Worm (Caenorhabditis elegans) whole organism, L1 larva: Measurements from ENCODE around the gene K09C6.8.

Experiments
- egl-27 ChIP-seq, 2 experiments: fragments of 150-350 bp in 1 of 2; sonication (generic microtip); optimal IDR thresholded peaks; 3 replicates each; lab custom pipeline; 2017 to 2018; ENCODE audit warnings: missing biosample characterization in 2 of 2, missing genetic modification characterization in 2 of 2, missing genetic modification reagents in 2 of 2
- elt-2 ChIP-seq: sonication (generic microtip); optimal IDR thresholded peaks from 2 replicates; lab custom pipeline; 2016; ENCODE audit warnings: missing genetic modification characterization, mild to moderate bottlenecking, inconsistent platforms, missing compliant biosample characterization, missing genetic modification reagents
- fkh-8 ChIP-seq: sonication (generic microtip); optimal IDR thresholded peaks from 2 replicates; lab custom pipeline; 2016; ENCODE audit warnings: mild to moderate bottlenecking, missing genetic modification characterization, missing compliant biosample characterization
- hlh-4 ChIP-seq: sonication (generic microtip); optimal IDR thresholded peaks from 2 replicates; lab custom pipeline; 2016; ENCODE audit warnings: mild to moderate bottlenecking, missing genetic modification characterization, missing compliant biosample characterization
- jun-1 ChIP-seq: fragments of 150-350 bp; optimal IDR thresholded peaks from 2 replicates; lab custom pipeline; 2014; ENCODE audit warnings: missing biosample characterization, missing genetic modification reagents, missing genetic modification characterization
- lin-14 ChIP-seq: fragments of 200-800 bp; sonication (Bioruptor generic); optimal IDR thresholded peaks from 2 replicates; lab custom pipeline; 2018; ENCODE audit warnings: mild to moderate bottlenecking, missing genetic modification characterization, moderate library complexity, missing compliant biosample characterization
- lin-35 ChIP-seq, 2 experiments: fragments of 150-350 bp; optimal IDR thresholded peaks; 2 replicates each; lab custom pipeline; 2014; ENCODE audit warnings: missing biosample characterization in 2 of 2, missing genetic modification characterization in 2 of 2, missing genetic modification reagents in 2 of 2
- lir-3 ChIP-seq: sonication (generic microtip); optimal IDR thresholded peaks from 2 replicates; lab custom pipeline; 2016; ENCODE audit warnings: mild to moderate bottlenecking, missing genetic modification characterization, moderate library complexity, missing compliant biosample characterization; ENCODE audit not compliant: poor library complexity
- mef-2 ChIP-seq: fragments of 150-350 bp; optimal IDR thresholded peaks from 2 replicates; lab custom pipeline; 2014; ENCODE audit warnings: missing biosample characterization, missing genetic modification characterization
- nhr-11 ChIP-seq: fragments of 150-350 bp; optimal IDR thresholded peaks from 2 replicates; lab custom pipeline; 2014; ENCODE audit warnings: missing biosample characterization, missing genetic modification characterization
- nhr-28 ChIP-seq: fragments of 150-350 bp; optimal IDR thresholded peaks from 2 replicates; lab custom pipeline; 2014; ENCODE audit warnings: missing biosample characterization, missing genetic modification characterization
- nhr-90 ChIP-seq: sonication (generic microtip); optimal IDR thresholded peaks from 2 replicates; lab custom pipeline; 2016; ENCODE audit warnings: mild to moderate bottlenecking, missing genetic modification characterization, missing compliant biosample characterization; ENCODE audit not compliant: poor library complexity
- pag-3 ChIP-seq: sonication (generic microtip); optimal IDR thresholded peaks from 2 replicates; lab custom pipeline; 2017; ENCODE audit warnings: missing genetic modification characterization, mild to moderate bottlenecking, missing compliant biosample characterization, antibody characterized with exemption, borderline replicate concordance; ENCODE audit not compliant: insufficient read depth
- unc-62 ChIP-seq: fragments of 150-350 bp; optimal IDR thresholded peaks from 2 replicates; lab custom pipeline; 2014; ENCODE audit warnings: missing biosample characterization, missing genetic modification reagents, missing genetic modification characterization

DNA sequence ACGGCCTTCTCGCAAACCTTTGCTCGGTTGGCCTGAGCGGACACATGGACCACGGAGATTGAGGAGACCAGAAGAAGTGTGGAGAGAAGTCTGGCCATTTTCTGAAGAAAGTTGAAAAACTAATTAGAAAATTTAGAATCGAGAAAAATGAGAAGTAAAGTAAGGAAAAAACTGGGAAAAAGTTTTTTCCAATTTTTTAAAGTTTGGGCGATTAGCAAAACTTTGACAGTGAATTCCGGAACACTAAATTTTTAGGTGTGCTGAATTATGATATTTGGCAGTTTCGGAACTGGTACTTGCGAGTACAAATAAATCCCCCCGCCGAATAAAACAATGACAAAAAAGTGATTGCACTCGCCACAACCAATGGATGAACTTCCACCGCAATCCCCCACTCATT lies 23.7 kb upstream of the K09C6.8 start, which contains the start of gene T02B11.3:
- TF ChIP-seq fkh-8 (tag; lab: Kevin White, UChicago), result no peak
- no peak for TF ChIP-seq lin-35 (GFP tag; optimal IDR thresholded peaks at IDR 0.05; lab: Kevin White, UChicago)
- no peak for TF ChIP-seq nhr-28 (tag; lab: Kevin White, UChicago)
- no peak for TF ChIP-seq nhr-11 (tag; lab: Kevin White, UChicago)
- TF ChIP-seq pag-3 (tag; lab: Kevin White, UChicago), result no peak
- TF ChIP-seq hlh-4 (tag; lab: Kevin White, UChicago), result no peak
- TF ChIP-seq egl-27 (tag; optimal IDR thresholded peaks at IDR 0.05; lab: Kevin White, UChicago), result no peak
- TF ChIP-seq elt-2 (tag; lab: Kevin White, UChicago), result no peak
- no peak for TF ChIP-seq mef-2
- TF ChIP-seq lin-14, result no peak
- TF ChIP-seq nhr-90 (tag; lab: Kevin White, UChicago), result no peak
- no peak for TF ChIP-seq lir-3 (tag; lab: Kevin White, UChicago)
- no peak for TF ChIP-seq jun-1 (tag; lab: Kevin White, UChicago)
- no peak for TF ChIP-seq unc-62 (GFP tag; lab: Kevin White, UChicago)
